Fruit fly (Drosophila melanogaster): ENCODE results near the gene CG18476.

- TF ChIP-seq her (GFP tag; optimal IDR thresholded peaks at IDR 0.05) (no peak), CG11723 (GFP tag; optimal IDR thresholded peaks at IDR 0.05) (no peak), Neu2 (GFP tag; optimal IDR thresholded peaks at IDR 0.05; ENCODE audit: borderline replicate concordance) (no peak), CG11695 (GFP tag; IDR thresholded peaks at IDR 0.05) (no peak), ci (GFP tag; IDR thresholded peaks at IDR 0.05) (no peak), CrebB (tag; optimal IDR thresholded peaks at IDR 0.05) (no peak), ttk (GFP tag; IDR thresholded peaks at IDR 0.05) (no peak), Oli (tag; optimal IDR thresholded peaks at IDR 0.05) (no peak), Mrtf (GFP tag; IDR thresholded peaks at IDR 0.05) (no peak), gsb-n (tag; optimal IDR thresholded peaks at IDR 0.05) (no peak), sc (optimal IDR thresholded peaks at IDR 0.05) (no peak), sc (GFP tag; optimal IDR thresholded peaks at IDR 0.05) (no peak), CG43689 (GFP tag; IDR thresholded peaks at IDR 0.05) (no peak)
Measured at dm6 chr3R:11691747-11692146, 13.8 kb upstream of the CG18476 start, which contains the start of gene CG18765.
